Fruit fly (Drosophila melanogaster) whole organism, embryonic: ENCODE data around the gene TwdlE.

Experiments used
- Atf3 ChIP-seq: fragments of 200-800 bp; sonication (Bioruptor generic); optimal IDR thresholded peaks from 3 replicates; lab custom pipeline; 2016; ENCODE audit warnings: missing biosample characterization, missing genetic modification characterization
- BtbVII ChIP-seq: fragments of 200-800 bp; sonication (Bioruptor generic); optimal IDR thresholded peaks from 3 replicates; lab custom pipeline; 2017; ENCODE audit warnings: missing biosample characterization, mild to moderate bottlenecking, missing genetic modification characterization
- Bteb2 ChIP-seq: fragments of 200-800 bp; sonication (Bioruptor generic); optimal IDR thresholded peaks from 2 replicates; lab custom pipeline; 2016; ENCODE audit warnings: missing biosample characterization, missing genetic modification characterization
- CG10274 ChIP-seq: fragments of 200-800 bp; sonication (Bioruptor generic); optimal IDR thresholded peaks from 3 replicates; lab custom pipeline; 2017; ENCODE audit warnings: missing biosample characterization, mild to moderate bottlenecking, missing genetic modification characterization
- CG10366 ChIP-seq: fragments of 200-800 bp; sonication (Bioruptor generic); IDR thresholded peaks from 2 replicates; pipeline ENCODE4 v1.3.6; 2022; ENCODE audit warnings: missing biosample characterization, missing genetic modification characterization
- CG10654 ChIP-seq: fragments of 200-800 bp; sonication (Bioruptor generic); optimal IDR thresholded peaks from 2 replicates; lab custom pipeline; 2016; ENCODE audit warnings: missing biosample characterization, missing genetic modification characterization
- CG12236 ChIP-seq: fragments of 200-800 bp; sonication (Bioruptor generic); optimal IDR thresholded peaks from 2 replicates; lab custom pipeline; 2016; ENCODE audit warnings: missing biosample characterization, missing genetic modification characterization
- CG12942 ChIP-seq: fragments of 200-800 bp; sonication (Bioruptor generic); optimal IDR thresholded peaks from 3 replicates; lab custom pipeline; 2016; ENCODE audit warnings: missing biosample characterization, missing genetic modification characterization
- CG14965 ChIP-seq: fragments of 200-800 bp; sonication (Bioruptor generic); optimal IDR thresholded peaks from 2 replicates; lab custom pipeline; 2016; ENCODE audit warnings: missing biosample characterization, missing genetic modification characterization, borderline replicate concordance
- CG15073 ChIP-seq: fragments of 200-800 bp; sonication (Bioruptor generic); optimal IDR thresholded peaks from 2 replicates; lab custom pipeline; 2016; ENCODE audit warnings: missing biosample characterization, missing genetic modification characterization
- CG1603 ChIP-seq: fragments of 200-800 bp; sonication (Bioruptor generic); optimal IDR thresholded peaks from 2 replicates; lab custom pipeline; 2019; ENCODE audit warnings: missing biosample characterization, mild to moderate bottlenecking, missing genetic modification characterization, moderate library complexity
- CG16815 ChIP-seq: fragments of 200-800 bp; sonication (Bioruptor generic); optimal IDR thresholded peaks from 3 replicates; lab custom pipeline; 2017; ENCODE audit warnings: missing biosample characterization, mild to moderate bottlenecking, missing genetic modification characterization
- CG1792 ChIP-seq: fragments of 200-800 bp; sonication (Bioruptor generic); optimal IDR thresholded peaks from 2 replicates; lab custom pipeline; 2016; ENCODE audit warnings: missing biosample characterization, missing genetic modification characterization
- CG31224 ChIP-seq: fragments of 200-800 bp; sonication (Bioruptor generic); IDR thresholded peaks from 2 replicates; pipeline ENCODE4 v1.3.6; 2022; ENCODE audit warnings: missing biosample characterization, missing genetic modification characterization
- CG32772 ChIP-seq: fragments of 200-800 bp; sonication (Bioruptor generic); IDR thresholded peaks from 2 replicates; pipeline ENCODE4 v1.3.6; 2022; ENCODE audit warnings: missing biosample characterization, missing genetic modification characterization
- CG6854 ChIP-seq: fragments of 200-800 bp; sonication (Bioruptor generic); optimal IDR thresholded peaks from 3 replicates; lab custom pipeline; 2017; ENCODE audit warnings: missing biosample characterization, mild to moderate bottlenecking, missing genetic modification characterization
- CG7987 ChIP-seq: fragments of 200-800 bp; sonication (Bioruptor generic); optimal IDR thresholded peaks from 2 replicates; lab custom pipeline; 2018; ENCODE audit warnings: missing biosample characterization, mild to moderate bottlenecking, missing genetic modification characterization, moderate library complexity
- CG8089 ChIP-seq: fragments of 200-800 bp; sonication (Bioruptor generic); optimal IDR thresholded peaks from 3 replicates; lab custom pipeline; 2016; ENCODE audit warnings: missing biosample characterization, missing genetic modification characterization
- CG8359 ChIP-seq: fragments of 200-800 bp; sonication (Bioruptor generic); optimal IDR thresholded peaks from 2 replicates; lab custom pipeline; 2017; ENCODE audit warnings: missing biosample characterization, mild to moderate bottlenecking, missing genetic modification characterization, borderline replicate concordance
- CG8944 ChIP-seq: fragments of 200-800 bp; sonication (Bioruptor generic); optimal IDR thresholded peaks from 3 replicates; lab custom pipeline; 2016; ENCODE audit warnings: missing biosample characterization, missing genetic modification characterization
- CG9609 ChIP-seq: fragments of 200-800 bp; sonication (Bioruptor generic); optimal IDR thresholded peaks from 3 replicates; lab custom pipeline; 2016; ENCODE audit warnings: missing biosample characterization, missing genetic modification characterization
- Hmx ChIP-seq: fragments of 200-800 bp; sonication (Bioruptor generic); optimal IDR thresholded peaks from 2 replicates; lab custom pipeline; 2016; ENCODE audit warnings: missing biosample characterization, missing genetic modification characterization
- Med ChIP-seq: fragments of 200-800 bp; sonication (Bioruptor generic); peaks from one replicate; lab custom pipeline; 2016; ENCODE audit warnings: missing biosample characterization, missing genetic modification characterization, mild to moderate bottlenecking, inconsistent platforms, moderate library complexity
- Myb ChIP-seq: fragments of 200-800 bp; sonication (Bioruptor generic); optimal IDR thresholded peaks from 2 replicates; lab custom pipeline; 2016; ENCODE audit warnings: missing biosample characterization, missing genetic modification characterization
- NFAT ChIP-seq: fragments of 200-800 bp; sonication (Bioruptor generic); IDR thresholded peaks from 2 replicates; pipeline ENCODE4 v1.3.6; 2022; ENCODE audit warnings: missing biosample characterization, missing genetic modification characterization
- Poxn ChIP-seq: fragments of 200-800 bp; sonication (Bioruptor generic); IDR thresholded peaks from 2 replicates; pipeline ENCODE4 v1.3.6; 2022; ENCODE audit warnings: missing biosample characterization, missing genetic modification characterization
- Sox102F ChIP-seq: fragments of 200-800 bp; sonication (Bioruptor generic); optimal IDR thresholded peaks from 2 replicates; lab custom pipeline; 2018; ENCODE audit warnings: missing biosample characterization, mild to moderate bottlenecking, missing genetic modification characterization, moderate library complexity
- Stat92E ChIP-seq, 3 experiments: fragments of >200 bp in 2 of 3; fragments of 200-800 bp in 1 of 3; sonication (Bioruptor generic) in 1 of 3; optimal IDR thresholded peaks; 2 replicates each; lab custom pipeline; 2017 to 2019; ENCODE audit warnings: missing biosample characterization in 3 of 3, missing genetic modification characterization in 3 of 3, mild to moderate bottlenecking in 1 of 3, moderate library complexity in 1 of 3
- YL-1 ChIP-seq: fragments of 200-800 bp; sonication (Bioruptor generic); optimal IDR thresholded peaks from 3 replicates; lab custom pipeline; 2017; ENCODE audit warnings: missing biosample characterization, mild to moderate bottlenecking, missing genetic modification characterization
- bcd ChIP-seq: fragments of 200-800 bp; sonication (Bioruptor generic); optimal IDR thresholded peaks from 2 replicates; lab custom pipeline; 2017; ENCODE audit warnings: missing biosample characterization, mild to moderate bottlenecking, missing genetic modification characterization
- da ChIP-seq: fragments of 200-800 bp; sonication (Bioruptor generic); optimal IDR thresholded peaks from 2 replicates; lab custom pipeline; 2016; ENCODE audit warnings: missing biosample characterization, missing genetic modification characterization
- disco-r ChIP-seq: fragments of 200-800 bp; sonication (Bioruptor generic); optimal IDR thresholded peaks from 2 replicates; lab custom pipeline; 2016; ENCODE audit warnings: missing biosample characterization, missing genetic modification characterization
- ems ChIP-seq: fragments of 200-800 bp; sonication (Bioruptor generic); optimal IDR thresholded peaks from 3 replicates; lab custom pipeline; 2016; ENCODE audit warnings: missing biosample characterization, missing genetic modification characterization
- fd102C ChIP-seq: fragments of 200-800 bp; sonication (Bioruptor generic); optimal IDR thresholded peaks from 2 replicates; lab custom pipeline; 2018; ENCODE audit warnings: missing biosample characterization, mild to moderate bottlenecking, missing genetic modification characterization, moderate library complexity
- gcm2 ChIP-seq: fragments of 200-800 bp; sonication (Bioruptor generic); optimal IDR thresholded peaks from 2 replicates; lab custom pipeline; 2016; ENCODE audit warnings: missing biosample characterization, missing genetic modification characterization
- gfzf ChIP-seq: fragments of 200-800 bp; sonication (Bioruptor generic); optimal IDR thresholded peaks from 2 replicates; lab custom pipeline; 2016; ENCODE audit warnings: missing biosample characterization, mild to moderate bottlenecking, missing genetic modification characterization, moderate library complexity
- grn ChIP-seq: fragments of 200-800 bp; sonication (Bioruptor generic); optimal IDR thresholded peaks from 3 replicates; lab custom pipeline; 2017; ENCODE audit warnings: missing biosample characterization, missing genetic modification characterization
- her ChIP-seq: fragments of 200-800 bp; sonication (Bioruptor generic); optimal IDR thresholded peaks from 2 replicates; lab custom pipeline; 2016; ENCODE audit warnings: missing biosample characterization, missing genetic modification characterization
- hth ChIP-seq: fragments of >200 bp; optimal IDR thresholded peaks from 2 replicates; lab custom pipeline; 2017; ENCODE audit warnings: inconsistent platforms
- kay ChIP-seq: fragments of 200-800 bp; sonication (Bioruptor generic); optimal IDR thresholded peaks from 2 replicates; lab custom pipeline; 2016; ENCODE audit warnings: missing biosample characterization, missing genetic modification characterization
- knrl ChIP-seq: fragments of 200-800 bp; sonication (Bioruptor generic); IDR thresholded peaks from 3 replicates; pipeline ENCODE4 v1.3.6; 2022; ENCODE audit warnings: missing biosample characterization, missing genetic modification characterization; ENCODE audit not compliant: partially characterized antibody
- nom ChIP-seq: fragments of 200-800 bp; sonication (Bioruptor generic); optimal IDR thresholded peaks from 2 replicates; lab custom pipeline; 2017; ENCODE audit warnings: missing biosample characterization, missing genetic modification characterization, mild to moderate bottlenecking, moderate library complexity, missing genetic modification reagents
- otp ChIP-seq: fragments of 200-800 bp; sonication (Bioruptor generic); IDR thresholded peaks from 3 replicates; pipeline ENCODE4, ENCODE4 v1.3.6; 2022; ENCODE audit warnings: missing biosample characterization, missing genetic modification characterization
- pan ChIP-seq, 4 experiments: fragments of >200 bp in 3 of 4; fragments of 200-800 bp in 1 of 4; sonication (Bioruptor generic) in 1 of 4; optimal IDR thresholded peaks in 3 of 4; IDR thresholded peaks in 1 of 4; 2 replicates each; pipeline versions ENCODE4 v1.3.6 to Lab custom; 2017 to 2022; ENCODE audit warnings: missing biosample characterization in 2 of 4, missing genetic modification characterization in 2 of 4, mixed read lengths in 1 of 4
- prd ChIP-seq, 3 experiments: fragments of >200 bp in 2 of 3; fragments of 200-800 bp in 1 of 3; sonication (Bioruptor generic) in 1 of 3; optimal IDR thresholded peaks in 2 of 3; IDR thresholded peaks in 1 of 3; 2 replicates in 2 of 3; 3 replicates in 1 of 3; pipeline versions ENCODE4 v1.3.6 to Lab custom; 2017 to 2022; ENCODE audit warnings: missing biosample characterization in 1 of 3, missing genetic modification characterization in 1 of 3
- pros ChIP-seq: fragments of 200-800 bp; sonication (Bioruptor generic); optimal IDR thresholded peaks from 3 replicates; lab custom pipeline; 2019; ENCODE audit warnings: missing biosample characterization, mild to moderate bottlenecking, missing genetic modification characterization, moderate library complexity
- ranshi ChIP-seq: fragments of 200-800 bp; sonication (Bioruptor generic); IDR thresholded peaks from 2 replicates; pipeline ENCODE4 v1.3.6; 2022; ENCODE audit warnings: missing biosample characterization, missing genetic modification characterization
- so ChIP-seq: fragments of 200-800 bp; sonication (Bioruptor generic); IDR thresholded peaks from 3 replicates; pipeline ENCODE4 v1.3.6; 2022; ENCODE audit warnings: missing biosample characterization, missing genetic modification characterization
- sob ChIP-seq: fragments of 200-800 bp; sonication (Bioruptor generic); IDR thresholded peaks from 2 replicates; pipeline ENCODE4 v1.3.6; 2022; ENCODE audit warnings: missing biosample characterization, missing genetic modification characterization
- tll ChIP-seq, 2 experiments: fragments of 200-800 bp in 1 of 2; fragments of >200 bp in 1 of 2; sonication (Bioruptor generic) in 1 of 2; optimal IDR thresholded peaks; 2 replicates each; lab custom pipeline; 2017 to 2019; ENCODE audit warnings: missing biosample characterization in 2 of 2, missing genetic modification characterization in 2 of 2, mild to moderate bottlenecking in 1 of 2, moderate library complexity in 1 of 2

The TwdlE gene

DNA sequence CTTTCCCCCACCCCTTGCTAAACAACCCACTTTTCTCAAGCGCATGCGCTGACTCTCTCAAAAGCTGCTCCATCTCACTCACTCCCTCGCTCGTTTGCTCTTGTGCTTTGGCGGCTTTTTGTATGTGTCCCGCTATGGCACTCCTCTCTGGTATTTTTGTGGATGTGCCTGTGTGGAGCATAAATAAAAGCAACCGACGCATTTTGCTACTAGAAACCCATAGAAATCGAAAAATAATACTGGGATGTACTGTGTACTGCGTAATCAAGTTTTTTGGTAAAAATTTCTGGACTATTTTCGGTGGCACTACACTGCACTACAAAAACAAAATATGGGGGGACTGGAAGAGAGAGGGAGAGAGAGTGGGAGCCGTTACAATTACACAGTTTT is 50.9 kb downstream of the TwdlE start (continued):
- TF ChIP-seq disco-r (GFP tag; lab: Kevin White, UChicago) (no peak), CG10366 (no peak), CG1603 (no peak), CG10654 (GFP tag; lab: Kevin White, UChicago) (no peak), knrl (GFP tag; lab: Robert Waterston, UW) (no peak), tll (GFP tag; optimal IDR thresholded peaks at IDR 0.05; lab: Kevin White, UChicago) (no peak), bcd (no peak), CG12236 (GFP tag; lab: Kevin White, UChicago) (no peak), CG1792 (GFP tag; lab: Kevin White, UChicago) (no peak), pros (GFP tag; lab: Kevin White, UChicago) (peak; percentile 49), YL-1 (GFP tag; lab: Kevin White, UChicago) (peak; percentile 36), CG31224 (GFP tag; lab: Robert Waterston, UW) (no peak), CG12942 (GFP tag; lab: Kevin White, UChicago) (no peak), prd (optimal IDR thresholded peaks at IDR 0.05; lab: Kevin White, UChicago) (no peak), prd (GFP tag; IDR thresholded peaks at IDR 0.05; lab: Robert Waterston, UW) (no peak), CG14965 (GFP tag; lab: Kevin White, UChicago) (no peak), Bteb2 (no peak), CG16815 (no peak), CG8089 (GFP tag; lab: Kevin White, UChicago) (no peak), fd102C (GFP tag; lab: Kevin White, UChicago) (no peak), Hmx (GFP tag; lab: Kevin White, UChicago) (no peak), Stat92E (GFP tag; optimal IDR thresholded peaks at IDR 0.05; lab: Kevin White, UChicago) (no peak), CG10274 (GFP tag; lab: Kevin White, UChicago) (no peak), CG9609 (GFP tag; lab: Kevin White, UChicago) (no peak), her (peak; percentile 5), Atf3 (GFP tag; lab: Kevin White, UChicago) (no peak), Sox102F (GFP tag; lab: Kevin White, UChicago) (no peak), gfzf (GFP tag; lab: Kevin White, UChicago) (peak; percentile 67), CG32772 (no peak), pan (optimal IDR thresholded peaks at IDR 0.05; lab: Kevin White, UChicago) (no peak), pan (GFP tag; optimal IDR thresholded peaks at IDR 0.05 in 1 of 2, IDR thresholded peaks at IDR 0.05 in 1 of 2) (peak in 1 of 2 experiments; percentile 43), hth (lab: Kevin White, UChicago) (no peak), CG8944 (GFP tag; lab: Kevin White, UChicago) (no peak), gcm2 (no peak), NFAT (GFP tag; lab: Robert Waterston, UW) (peak; percentile 4; the same call in 1 of the 2 replicates), CG8359 (GFP tag; lab: Kevin White, UChicago) (no peak), CG7987 (GFP tag; lab: Kevin White, UChicago) (peak; percentile 63), grn (no peak), BtbVII (GFP tag; lab: Kevin White, UChicago) (no peak), so (no peak), ranshi (GFP tag; lab: Robert Waterston, UW) (peak; percentile 17; the same call in 1 of the 2 replicates), Myb (peak; percentile 39), Med (peak; percentile 91), otp (GFP tag; lab: Robert Waterston, UW) (no peak), nom (GFP tag; lab: Kevin White, UChicago) (peak; percentile 56), CG6854 (GFP tag; lab: Kevin White, UChicago) (no peak), sob (GFP tag; lab: Robert Waterston, UW) (0 out of 2 replicates have a peak, but pooled peaks have one; percentile 25), ems (no peak), kay (GFP tag; lab: Kevin White, UChicago) (peak; percentile 14), CG15073 (GFP tag; lab: Kevin White, UChicago) (no peak), Poxn (GFP tag; lab: Robert Waterston, UW) (no peak), da (no peak)
